Worm (Caenorhabditis elegans) whole organism, L1 larva: ENCODE results near the gene ztf-22.

ENCODE experiments used
- C04F5.9 ChIP-seq: sonication (generic microtip); optimal IDR thresholded peaks from 2 replicates; lab custom pipeline; 2016; ENCODE audit warnings: missing genetic modification characterization, missing compliant biosample characterization
- C16A3.4 ChIP-seq: fragments of 150-350 bp; optimal IDR thresholded peaks from 2 replicates; lab custom pipeline; 2014; ENCODE audit warnings: missing biosample characterization, missing genetic modification characterization
- C34B4.2 ChIP-seq: sonication (generic microtip); optimal IDR thresholded peaks from 2 replicates; lab custom pipeline; 2017; ENCODE audit warnings: mild to moderate bottlenecking, missing genetic modification characterization, missing compliant biosample characterization
- F16B12.6 ChIP-seq: fragments of 150-350 bp; optimal IDR thresholded peaks from 2 replicates; lab custom pipeline; 2014; ENCODE audit warnings: missing biosample characterization, missing genetic modification characterization
- Y116A8C.19 ChIP-seq: sonication (generic microtip); optimal IDR thresholded peaks from 2 replicates; lab custom pipeline; 2016; ENCODE audit warnings: missing compliant biosample characterization, missing genetic modification characterization, borderline replicate concordance
- aha-1 ChIP-seq: fragments of 150-350 bp; optimal IDR thresholded peaks from 2 replicates; lab custom pipeline; 2014; ENCODE audit warnings: missing biosample characterization, missing genetic modification characterization
- alr-1 ChIP-seq: fragments of 200-800 bp; sonication (Bioruptor generic); optimal IDR thresholded peaks from 2 replicates; lab custom pipeline; 2018; ENCODE audit warnings: borderline replicate concordance, mild to moderate bottlenecking, missing genetic modification characterization, missing compliant biosample characterization
- aly-2 ChIP-seq: fragments of 150-350 bp; optimal IDR thresholded peaks from 2 replicates; lab custom pipeline; 2014; ENCODE audit warnings: missing biosample characterization, missing genetic modification characterization
- ceh-63 ChIP-seq: fragments of 200-800 bp; sonication (Bioruptor generic); optimal IDR thresholded peaks from 2 replicates; lab custom pipeline; 2018; ENCODE audit warnings: mild to moderate bottlenecking, missing genetic modification characterization, missing compliant biosample characterization
- ceh-8 ChIP-seq: fragments of 200-800 bp; sonication (Bioruptor generic); optimal IDR thresholded peaks from 2 replicates; lab custom pipeline; 2018; ENCODE audit warnings: mild to moderate bottlenecking, missing genetic modification characterization, moderate library complexity, missing compliant biosample characterization
- ceh-90 ChIP-seq: sonication (generic microtip); optimal IDR thresholded peaks from 2 replicates; lab custom pipeline; 2016; ENCODE audit warnings: missing genetic modification characterization, missing compliant biosample characterization
- ces-1 ChIP-seq: fragments of 150-350 bp; optimal IDR thresholded peaks from 2 replicates; lab custom pipeline; 2014; ENCODE audit warnings: missing biosample characterization, missing genetic modification reagents, missing genetic modification characterization
- dpl-1 ChIP-seq, 3 experiments: fragments of 150-350 bp in 2 of 3; sonication (generic microtip) in 1 of 3; optimal IDR thresholded peaks; 2 replicates each; lab custom pipeline; 2014 to 2017; ENCODE audit warnings: missing biosample characterization in 3 of 3, missing genetic modification characterization in 3 of 3, missing genetic modification reagents in 3 of 3
- dsc-1 ChIP-seq: sonication (generic microtip); optimal IDR thresholded peaks from 2 replicates; lab custom pipeline; 2016; ENCODE audit warnings: mild to moderate bottlenecking, missing genetic modification characterization, missing compliant biosample characterization
- efl-3 ChIP-seq: fragments of 200-800 bp; sonication (Bioruptor generic); optimal IDR thresholded peaks from 2 replicates; lab custom pipeline; 2018; ENCODE audit warnings: mild to moderate bottlenecking, missing genetic modification characterization, missing compliant biosample characterization
- egl-27 ChIP-seq, 2 experiments: fragments of 150-350 bp in 1 of 2; sonication (generic microtip); optimal IDR thresholded peaks; 3 replicates each; lab custom pipeline; 2017 to 2018; ENCODE audit warnings: missing biosample characterization in 2 of 2, missing genetic modification characterization in 2 of 2, missing genetic modification reagents in 2 of 2
- elt-3 ChIP-seq, 6 experiments: fragments of 150-350 bp in 1 of 6; sonication (generic microtip); optimal IDR thresholded peaks; 2 replicates each; lab custom pipeline; 2017 to 2018; ENCODE audit warnings: missing biosample characterization in 6 of 6, missing genetic modification characterization in 6 of 6, inconsistent platforms in 1 of 6
- ets-5 ChIP-seq: fragments of 200-800 bp; sonication (Bioruptor generic); IDR thresholded peaks from 2 replicates; pipeline ENCODE4 v1.3.6; 2022; ENCODE audit warnings: missing genetic modification characterization, missing compliant biosample characterization
- fkh-4 ChIP-seq: sonication (generic microtip); optimal IDR thresholded peaks from 2 replicates; lab custom pipeline; 2016; ENCODE audit warnings: missing compliant biosample characterization, missing genetic modification characterization, borderline replicate concordance
- fkh-8 ChIP-seq: sonication (generic microtip); optimal IDR thresholded peaks from 2 replicates; lab custom pipeline; 2016; ENCODE audit warnings: mild to moderate bottlenecking, missing genetic modification characterization, missing compliant biosample characterization
- grh-1 ChIP-seq: fragments of 200-800 bp; sonication (Bioruptor generic); IDR thresholded peaks from 2 replicates; pipeline ENCODE4 v1.3.6; 2022; ENCODE audit warnings: missing genetic modification reagents, missing genetic modification characterization, missing compliant biosample characterization
- jun-1 ChIP-seq: fragments of 150-350 bp; optimal IDR thresholded peaks from 2 replicates; lab custom pipeline; 2014; ENCODE audit warnings: missing biosample characterization, missing genetic modification reagents, missing genetic modification characterization
- lin-15B ChIP-seq: fragments of 150-350 bp; sonication (generic microtip); optimal IDR thresholded peaks from 3 replicates; lab custom pipeline; 2014; ENCODE audit warnings: missing biosample characterization, missing genetic modification characterization
- lin-35 ChIP-seq, 2 experiments: fragments of 150-350 bp; optimal IDR thresholded peaks; 2 replicates each; lab custom pipeline; 2014; ENCODE audit warnings: missing biosample characterization in 2 of 2, missing genetic modification characterization in 2 of 2, missing genetic modification reagents in 2 of 2
- lin-39 ChIP-seq: fragments of 150-350 bp; optimal IDR thresholded peaks from 2 replicates; lab custom pipeline; 2014; ENCODE audit warnings: missing biosample characterization, missing genetic modification reagents, missing genetic modification characterization
- lir-3 ChIP-seq: sonication (generic microtip); optimal IDR thresholded peaks from 2 replicates; lab custom pipeline; 2016; ENCODE audit warnings: mild to moderate bottlenecking, missing genetic modification characterization, moderate library complexity, missing compliant biosample characterization; ENCODE audit not compliant: poor library complexity
- mab-9 ChIP-seq: fragments of 200-800 bp; sonication (Bioruptor generic); IDR thresholded peaks from 2 replicates; pipeline ENCODE4 v1.3.6; 2022; ENCODE audit warnings: missing genetic modification reagents, missing genetic modification characterization, missing compliant biosample characterization
- mef-2 ChIP-seq: fragments of 150-350 bp; optimal IDR thresholded peaks from 2 replicates; lab custom pipeline; 2014; ENCODE audit warnings: missing biosample characterization, missing genetic modification characterization
- nhr-11 ChIP-seq: fragments of 150-350 bp; optimal IDR thresholded peaks from 2 replicates; lab custom pipeline; 2014; ENCODE audit warnings: missing biosample characterization, missing genetic modification characterization
- nhr-12 ChIP-seq: sonication (generic microtip); optimal IDR thresholded peaks from 2 replicates; lab custom pipeline; 2017; ENCODE audit warnings: missing biosample characterization, missing genetic modification characterization
- nhr-20 ChIP-seq: sonication (generic microtip); optimal IDR thresholded peaks from 2 replicates; lab custom pipeline; 2016; ENCODE audit warnings: mild to moderate bottlenecking, missing genetic modification characterization, missing compliant biosample characterization
- nhr-77 ChIP-seq: fragments of 150-350 bp; optimal IDR thresholded peaks from 2 replicates; lab custom pipeline; 2014; ENCODE audit warnings: missing biosample characterization, missing genetic modification characterization
- nhr-84 ChIP-seq: sonication (generic microtip); optimal IDR thresholded peaks from 2 replicates; lab custom pipeline; 2017; ENCODE audit warnings: missing biosample characterization, missing genetic modification characterization
- pag-3 ChIP-seq: sonication (generic microtip); optimal IDR thresholded peaks from 2 replicates; lab custom pipeline; 2017; ENCODE audit warnings: missing genetic modification characterization, mild to moderate bottlenecking, missing compliant biosample characterization, antibody characterized with exemption, borderline replicate concordance; ENCODE audit not compliant: insufficient read depth
- pqm-1 ChIP-seq: sonication (generic microtip); optimal IDR thresholded peaks from 3 replicates; lab custom pipeline; 2017; ENCODE audit warnings: missing biosample characterization, missing genetic modification characterization
- rnt-1 ChIP-seq: sonication (generic microtip); optimal IDR thresholded peaks from 2 replicates; lab custom pipeline; 2016; ENCODE audit warnings: mild to moderate bottlenecking, missing genetic modification characterization, moderate library complexity, missing compliant biosample characterization
- skn-1 ChIP-seq: fragments of 150-350 bp; optimal IDR thresholded peaks from 2 replicates; lab custom pipeline; 2014; ENCODE audit warnings: missing biosample characterization, missing genetic modification characterization
- snpc-4 ChIP-seq: fragments of 150-350 bp; optimal IDR thresholded peaks from 2 replicates; lab custom pipeline; 2014; ENCODE audit warnings: missing biosample characterization, missing genetic modification characterization
- snu-23 ChIP-seq: sonication (generic microtip); optimal IDR thresholded peaks from 2 replicates; lab custom pipeline; 2016; ENCODE audit warnings: missing genetic modification characterization, missing compliant biosample characterization
- sox-4 ChIP-seq: sonication (generic microtip); optimal IDR thresholded peaks from 2 replicates; lab custom pipeline; 2016; ENCODE audit warnings: missing genetic modification characterization, missing compliant biosample characterization
- sup-37 ChIP-seq: fragments of 200-800 bp; sonication (Bioruptor generic); optimal IDR thresholded peaks from 2 replicates; lab custom pipeline; 2018; ENCODE audit warnings: mild to moderate bottlenecking, missing genetic modification characterization, missing compliant biosample characterization
- tlp-1 ChIP-seq: fragments of 150-350 bp; optimal IDR thresholded peaks from 2 replicates; lab custom pipeline; 2014; ENCODE audit warnings: missing biosample characterization, missing genetic modification characterization
- unc-130 ChIP-seq: fragments of 150-350 bp; optimal IDR thresholded peaks from 2 replicates; lab custom pipeline; 2017; ENCODE audit warnings: missing biosample characterization, missing genetic modification characterization, inconsistent platforms
- unc-30 ChIP-seq: sonication (generic microtip); optimal IDR thresholded peaks from 2 replicates; lab custom pipeline; 2017; ENCODE audit warnings: missing biosample characterization, missing genetic modification characterization
- unc-62 ChIP-seq: fragments of 150-350 bp; optimal IDR thresholded peaks from 2 replicates; lab custom pipeline; 2014; ENCODE audit warnings: missing biosample characterization, missing genetic modification reagents, missing genetic modification characterization
- unc-86 ChIP-seq: sonication (generic microtip); optimal IDR thresholded peaks from 2 replicates; lab custom pipeline; 2016; ENCODE audit warnings: missing genetic modification characterization, missing compliant biosample characterization
- unc-98 ChIP-seq: fragments of 200-800 bp; sonication (Bioruptor generic); IDR thresholded peaks from 2 replicates; pipeline ENCODE4 v1.3.6; 2022; ENCODE audit warnings: missing genetic modification characterization, missing compliant biosample characterization
- vab-15 ChIP-seq: sonication (generic microtip); optimal IDR thresholded peaks from 2 replicates; lab custom pipeline; 2017; ENCODE audit warnings: missing genotype, mild to moderate bottlenecking, missing genetic modification characterization, missing compliant biosample characterization
- xbp-1 ChIP-seq: sonication (generic microtip); optimal IDR thresholded peaks from 2 replicates; lab custom pipeline; 2016; ENCODE audit warnings: missing genetic modification characterization, missing compliant biosample characterization
- zip-4 ChIP-seq: fragments of 200-800 bp; sonication (Bioruptor generic); optimal IDR thresholded peaks from 2 replicates; lab custom pipeline; 2018; ENCODE audit warnings: mild to moderate bottlenecking, missing genetic modification characterization, moderate library complexity, missing compliant biosample characterization
- ztf-11 ChIP-seq, 2 experiments: sonication (generic microtip); optimal IDR thresholded peaks; 2 replicates each; lab custom pipeline; 2016 to 2017; ENCODE audit warnings: missing genetic modification characterization in 2 of 2, missing biosample characterization in 1 of 2, missing compliant biosample characterization in 1 of 2

ztf-22 gene

ce11 chrII:13291406-13292124, 5.9 kb upstream of the ztf-22 start (continued):
- TF ChIP-seq lin-15B (tag; lab: Kevin White, UChicago) = no peak
- TF ChIP-seq Y116A8C.19 (tag; lab: Kevin White, UChicago) = no peak
- TF ChIP-seq lir-3 (tag; lab: Kevin White, UChicago) = peak; percentile 69
- TF ChIP-seq pqm-1 (tag; lab: Kevin White, UChicago) = no peak
- no peak for TF ChIP-seq unc-62 (GFP tag; lab: Kevin White, UChicago)
- peak; percentile 55 for TF ChIP-seq aha-1 (tag; lab: Kevin White, UChicago)
- TF ChIP-seq C34B4.2 (tag; lab: Kevin White, UChicago) = no peak
- no peak for TF ChIP-seq ces-1 (GFP tag; lab: Kevin White, UChicago)
- TF ChIP-seq nhr-11 = no peak
- no peak for TF ChIP-seq dsc-1 (tag; lab: Kevin White, UChicago)
- peak in 1 of 2 experiments; percentile 48 for TF ChIP-seq egl-27 (tag; optimal IDR thresholded peaks at IDR 0.05; lab: Kevin White, UChicago)
- no peak for TF ChIP-seq unc-30 (tag; lab: Kevin White, UChicago)
- no peak for TF ChIP-seq fkh-8 (tag; lab: Kevin White, UChicago)
- TF ChIP-seq sox-4 (tag; lab: Kevin White, UChicago) = no peak
- TF ChIP-seq xbp-1 = peak; percentile 62
- no peak for TF ChIP-seq ceh-63 (GFP tag; lab: Kevin White, UChicago)
- TF ChIP-seq nhr-20 (tag; lab: Kevin White, UChicago) = peak; percentile 94
- peak; percentile 90 for TF ChIP-seq snu-23 (GFP tag; lab: Kevin White, UChicago)
- TF ChIP-seq elt-3 (tag; optimal IDR thresholded peaks at IDR 0.05; lab: Kevin White, UChicago) = peak in 5 of 6 experiments; percentile 40 to 80 (median 67)
- TF ChIP-seq ceh-90 (tag; lab: Kevin White, UChicago) = no peak
- TF ChIP-seq lin-39 (tag; lab: Kevin White, UChicago) = no peak
- peak; percentile 15 to 41 (median 18) for TF ChIP-seq dpl-1 (GFP tag; optimal IDR thresholded peaks at IDR 0.05; lab: Kevin White, UChicago)
- no peak for TF ChIP-seq ets-5 (GFP tag; lab: Robert Waterston, UW)
- TF ChIP-seq unc-86 = no peak
- peak; percentile 44 for TF ChIP-seq C16A3.4
- TF ChIP-seq sup-37 = peak; percentile 43
- no peak for TF ChIP-seq vab-15 (tag; lab: Kevin White, UChicago)
- peak; percentile 100 for TF ChIP-seq grh-1
- TF ChIP-seq aly-2 = no peak
- no peak for TF ChIP-seq mef-2 (tag; lab: Kevin White, UChicago)
- peak; percentile 75 for TF ChIP-seq nhr-77 (tag; lab: Kevin White, UChicago)
- TF ChIP-seq nhr-12 (tag; lab: Kevin White, UChicago) = no peak
- peak; percentile 70 for TF ChIP-seq rnt-1
- no peak for TF ChIP-seq pag-3
- TF ChIP-seq C04F5.9 (tag; lab: Kevin White, UChicago) = peak; percentile 12
- TF ChIP-seq lin-35 (GFP tag; optimal IDR thresholded peaks at IDR 0.05; lab: Kevin White, UChicago) = peak; percentile 31 to 68
- TF ChIP-seq nhr-84 (tag; lab: Kevin White, UChicago) = no peak
- TF ChIP-seq snpc-4 (tag; lab: Kevin White, UChicago) = peak; percentile 3
- no peak for TF ChIP-seq efl-3 (GFP tag; lab: Kevin White, UChicago)
- no peak for TF ChIP-seq zip-4
- peak; percentile 56 for TF ChIP-seq jun-1
- no peak for TF ChIP-seq ceh-8 (GFP tag; lab: Kevin White, UChicago)
- TF ChIP-seq unc-98 (GFP tag; lab: Robert Waterston, UW) = no peak
- TF ChIP-seq alr-1 = no peak
- TF ChIP-seq mab-9 (GFP tag; lab: Robert Waterston, UW) = peak; percentile 13; the same call in 1 of the 2 replicates
- TF ChIP-seq unc-130 (tag; lab: Kevin White, UChicago) = peak; percentile 91
- TF ChIP-seq ztf-11 (tag; optimal IDR thresholded peaks at IDR 0.05; lab: Kevin White, UChicago) = peak in 1 of 2 experiments; percentile 56
- TF ChIP-seq F16B12.6 (tag; lab: Kevin White, UChicago) = no peak
- TF ChIP-seq skn-1 = peak; percentile 34
- TF ChIP-seq tlp-1 = no peak
- TF ChIP-seq fkh-4 (tag; lab: Kevin White, UChicago) = no peak
